Worm (Caenorhabditis elegans) whole organism, late embryonic: Measurements from ENCODE around the gene wrt-3.

Experiments used
- fkh-10 ChIP-seq: fragments of 150-350 bp; optimal IDR thresholded peaks from 2 replicates; lab custom pipeline; 2014; ENCODE audit warnings: missing biosample characterization, missing genetic modification reagents, missing genetic modification characterization
- gmeb-2 ChIP-seq: sonication (generic microtip); optimal IDR thresholded peaks from 2 replicates; lab custom pipeline; 2016; ENCODE audit warnings: missing genetic modification characterization, inconsistent platforms, missing compliant biosample characterization
- nfya-1 ChIP-seq: sonication (generic microtip); optimal IDR thresholded peaks from 2 replicates; lab custom pipeline; 2017; ENCODE audit warnings: missing genetic modification characterization, mild to moderate bottlenecking, missing compliant biosample characterization, antibody characterized with exemption, moderate library complexity
- sox-2 ChIP-seq: fragments of 200-800 bp; sonication (Bioruptor generic); IDR thresholded peaks from 2 replicates; pipeline ENCODE4 v1.3.6; 2022; ENCODE audit warnings: missing genetic modification reagents, missing genetic modification characterization, missing compliant biosample characterization

DNA sequence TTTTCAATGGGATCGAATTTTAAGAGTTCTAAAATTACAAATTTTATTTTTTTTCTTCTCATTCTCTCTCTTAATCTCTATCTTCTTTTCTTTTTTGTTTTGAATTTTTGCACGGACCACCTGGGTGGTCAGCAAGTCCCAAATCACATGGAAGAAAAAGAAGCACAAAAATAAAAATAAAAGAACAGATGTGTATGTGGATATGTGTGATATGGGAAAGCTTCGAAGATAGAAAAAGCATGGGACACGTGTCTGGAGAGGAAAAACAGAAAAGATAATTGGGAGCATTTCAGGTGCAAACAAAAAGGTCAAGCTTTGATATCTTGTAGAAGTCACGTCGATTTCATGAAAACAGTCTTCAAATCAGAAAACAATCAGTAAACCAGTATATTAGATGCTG lies 30.0 kb downstream of the wrt-3 start, which contains the start of gene hsp-12.6:
- no peak for TF ChIP-seq sox-2 (GFP tag; lab: Robert Waterston, UW)
- TF ChIP-seq nfya-1 (tag; lab: Kevin White, UChicago): no peak
- no peak for TF ChIP-seq gmeb-2 (tag; lab: Kevin White, UChicago)
- TF ChIP-seq fkh-10 (GFP tag; lab: Kevin White, UChicago): no peak
